Worm (Caenorhabditis elegans): ENCODE measurements around the gene acbp-3.

Gene acbp-3

ce11 chrX:10932087-10932486, 29.0 kb downstream of the acbp-3 start:
- TF ChIP-seq lin-14 (GFP tag; optimal IDR thresholded peaks at IDR 0.05), result peak; percentile 1
- TF ChIP-seq nhr-71 (tag; optimal IDR thresholded peaks at IDR 0.05), result no peak

- TF ChIP-seq nhr-85 (tag) (peak; percentile 71), lsy-2 (tag; optimal IDR thresholded peaks at IDR 0.05) (no peak), nhr-20 (tag; optimal IDR thresholded peaks at IDR 0.05) (no peak), lin-14 (GFP tag; optimal IDR thresholded peaks at IDR 0.05) (peak; percentile 51), efl-1 (optimal IDR thresholded peaks at IDR 0.05) (no peak), efl-1 (GFP tag; optimal IDR thresholded peaks at IDR 0.05 in 1 of 2) (peak in 1 of 2 experiments; percentile 78), snpc-4 (tag; optimal IDR thresholded peaks at IDR 0.05) (no peak), pqm-1 (tag; optimal IDR thresholded peaks at IDR 0.05) (no peak), elt-3 (tag; optimal IDR thresholded peaks at IDR 0.05) (peak in 1 of 6 experiments; percentile 57), tbx-2 (tag; optimal IDR thresholded peaks at IDR 0.05) (peak; percentile 12), ces-1 (GFP tag; optimal IDR thresholded peaks at IDR 0.05) (no peak)
These were observed 30.4 kb downstream of the acbp-3 start for ce11 chrX:10933308-10934014.

ce11 chrX:10941255-10941654, 38.2 kb downstream of the acbp-3 start, which contains the start of gene pho-7:
Gene pho-7, minus strand, starts transcription at chrX:10941355.
- TF ChIP-seq fos-1 (tag; optimal IDR thresholded peaks at IDR 0.05) (no peak), C34B4.2 (tag; optimal IDR thresholded peaks at IDR 0.05) (no peak), rnt-1 (tag; optimal IDR thresholded peaks at IDR 0.05) (no peak), elt-2 (tag; optimal IDR thresholded peaks at IDR 0.05) (no peak), nhr-76 (tag; optimal IDR thresholded peaks at IDR 0.05) (no peak), dpl-1 (GFP tag; optimal IDR thresholded peaks at IDR 0.05) (no peak), efl-3 (GFP tag; optimal IDR thresholded peaks at IDR 0.05) (no peak), tbx-2 (tag; optimal IDR thresholded peaks at IDR 0.05) (no peak), pag-3 (tag; optimal IDR thresholded peaks at IDR 0.05; ENCODE audit: borderline replicate concordance, insufficient read depth) (no peak), mab-9 (GFP tag; IDR thresholded peaks at IDR 0.05) (no peak), tlp-1 (tag; optimal IDR thresholded peaks at IDR 0.05) (no peak), xbp-1 (tag; optimal IDR thresholded peaks at IDR 0.05) (no peak), lin-15B (tag; optimal IDR thresholded peaks at IDR 0.05) (no peak), sox-4 (tag; optimal IDR thresholded peaks at IDR 0.05) (no peak)

- TF ChIP-seq efl-1 (optimal IDR thresholded peaks at IDR 0.05), result no peak
- peak in 1 of 2 experiments; percentile 41 for TF ChIP-seq efl-1 (GFP tag; optimal IDR thresholded peaks at IDR 0.05 in 1 of 2)
- no peak for TF ChIP-seq C16A3.4 (tag; optimal IDR thresholded peaks at IDR 0.05)
These were observed 45.8 kb downstream of the acbp-3 start, which contains the start of gene T21B6.3 for ce11 chrX:10948852-10949251. Gene T21B6.3, minus strand, starts transcription at chrX:10948952.

ce11 chrX:10951168-10951567, 48.1 kb downstream of the acbp-3 start, which contains the start of gene K09C8.7:
Gene K09C8.7, minus strand, starts transcription at chrX:10951393.
- TF ChIP-seq blmp-1 (tag; optimal IDR thresholded peaks at IDR 0.05) (peak; percentile 60), aha-1 (tag; optimal IDR thresholded peaks at IDR 0.05) (no peak), egl-13 (tag; optimal IDR thresholded peaks at IDR 0.05) (no peak), egl-27 (tag; optimal IDR thresholded peaks at IDR 0.05) (no peak), lin-35 (GFP tag; optimal IDR thresholded peaks at IDR 0.05) (peak in 1 of 2 experiments; percentile 9)

ce11 chrX:10951922-10952321, 48.9 kb downstream of the acbp-3 start:
- TF ChIP-seq hlh-4 (tag; optimal IDR thresholded peaks at IDR 0.05), result no peak
- no peak for TF ChIP-seq jun-1 (tag; optimal IDR thresholded peaks at IDR 0.05)
- TF ChIP-seq pag-3 (tag; optimal IDR thresholded peaks at IDR 0.05; ENCODE audit: borderline replicate concordance, insufficient read depth), result no peak
- TF ChIP-seq mef-2 (tag; optimal IDR thresholded peaks at IDR 0.05), result no peak
- TF ChIP-seq snpc-4 (tag; optimal IDR thresholded peaks at IDR 0.05), result no peak
- TF ChIP-seq F16B12.6 (tag; optimal IDR thresholded peaks at IDR 0.05), result no peak
- no peak for TF ChIP-seq ces-1 (GFP tag; optimal IDR thresholded peaks at IDR 0.05)
- TF ChIP-seq nhr-90 (tag; optimal IDR thresholded peaks at IDR 0.05; ENCODE audit: poor library complexity), result no peak
- no peak for TF ChIP-seq nhr-77 (tag; optimal IDR thresholded peaks at IDR 0.05)
- no peak for TF ChIP-seq lin-14 (GFP tag; optimal IDR thresholded peaks at IDR 0.05)
- no peak for TF ChIP-seq fos-1 (tag; optimal IDR thresholded peaks at IDR 0.05)
- TF ChIP-seq zag-1 (tag; optimal IDR thresholded peaks at IDR 0.05), result no peak
- TF ChIP-seq lir-3 (tag; optimal IDR thresholded peaks at IDR 0.05; ENCODE audit: poor library complexity), result no peak
- TF ChIP-seq efl-3 (GFP tag; optimal IDR thresholded peaks at IDR 0.05), result no peak
- TF ChIP-seq nhr-85 (tag), result no peak
- no peak for TF ChIP-seq xbp-1 (tag; optimal IDR thresholded peaks at IDR 0.05)
- no peak for TF ChIP-seq aly-2 (tag; optimal IDR thresholded peaks at IDR 0.05)
- TF ChIP-seq swsn-7 (tag; optimal IDR thresholded peaks at IDR 0.05), result no peak
- TF ChIP-seq dsc-1 (tag; optimal IDR thresholded peaks at IDR 0.05), result no peak
